Worm (Caenorhabditis elegans): Measurements from ENCODE around the gene ztf-22.

Gene ztf-22

DNA sequence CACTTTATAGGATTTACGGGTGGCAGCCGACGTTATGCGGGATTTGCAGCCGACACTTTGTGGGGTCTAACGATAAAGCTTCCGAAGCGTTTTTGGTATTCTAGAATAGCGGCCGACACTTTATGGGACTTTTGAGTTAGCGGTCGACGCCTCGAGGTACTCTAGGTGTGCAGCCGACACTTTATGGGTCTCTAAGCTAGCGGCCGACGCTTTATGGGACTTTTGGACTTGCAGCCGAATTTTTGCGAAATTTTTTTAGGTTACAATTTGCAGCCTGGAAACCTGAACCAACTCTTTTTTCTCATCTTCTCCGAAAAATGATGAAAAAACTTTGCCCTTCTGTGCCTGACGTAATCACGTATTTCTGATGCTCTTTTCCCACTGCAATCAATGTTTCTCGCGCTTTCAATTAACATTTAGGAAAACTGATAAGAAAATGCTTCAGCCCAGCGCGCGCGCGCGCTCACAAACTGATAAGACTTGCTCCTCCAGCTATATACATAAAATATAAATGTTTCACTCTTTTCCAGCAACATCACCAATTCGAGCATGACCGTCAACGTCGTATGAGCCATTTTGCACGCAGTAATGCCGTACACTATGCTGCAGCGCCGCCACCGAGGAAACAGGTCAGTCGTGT, 13.7 kb upstream of the ztf-22 start (continued):
- no peak for TF ChIP-seq T26A8.4 (GFP tag; IDR thresholded peaks at IDR 0.05)
- no peak for TF ChIP-seq ceh-62 (tag; optimal IDR thresholded peaks at IDR 0.05)
- TF ChIP-seq ceh-82 (tag; optimal IDR thresholded peaks at IDR 0.05) = no peak
- TF ChIP-seq ceh-28 (tag; optimal IDR thresholded peaks at IDR 0.05) = no peak
- no peak for TF ChIP-seq zip-11 (GFP tag; IDR thresholded peaks at IDR 0.05)
- peak; percentile 69 for TF ChIP-seq hlh-30 (tag; optimal IDR thresholded peaks at IDR 0.05; ENCODE audit: insufficient read depth)
- no peak for TF ChIP-seq egl-27 (tag; optimal IDR thresholded peaks at IDR 0.05)
- TF ChIP-seq ceh-20 (GFP tag; IDR thresholded peaks at IDR 0.05) = no peak
- peak in 1 of 2 experiments; percentile 27 for TF ChIP-seq hif-1 (tag; optimal IDR thresholded peaks at IDR 0.05)
- no peak for TF ChIP-seq dpl-1 (GFP tag; optimal IDR thresholded peaks at IDR 0.05)
- TF ChIP-seq ceh-32 (tag; optimal IDR thresholded peaks at IDR 0.05; ENCODE audit: poor library complexity) = no peak

DNA sequence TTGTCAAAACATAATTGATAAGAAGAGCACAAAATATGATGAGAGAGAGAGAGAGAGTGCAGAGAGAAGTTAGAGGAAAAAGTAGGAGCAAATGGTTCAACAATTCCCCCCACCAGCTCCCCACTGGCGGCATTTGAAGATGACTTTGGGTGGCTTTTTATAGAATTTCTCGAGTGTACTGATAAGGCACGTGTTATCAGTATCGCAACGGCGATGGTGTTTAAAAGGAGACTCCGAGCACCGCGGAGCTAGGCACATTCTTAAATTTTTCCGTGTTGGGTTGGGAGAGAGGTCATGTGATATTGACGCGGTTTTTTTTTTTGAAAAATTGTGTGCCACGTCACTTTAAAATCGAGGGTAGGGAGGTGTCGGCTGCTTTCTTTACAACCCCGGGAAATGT, 12.9 kb upstream of the ztf-22 start:
- TF ChIP-seq arid-1 (GFP tag; conservative IDR thresholded peaks at IDR 0.05) = no peak
- no peak for TF ChIP-seq ztf-11 (tag; optimal IDR thresholded peaks at IDR 0.05)
- TF ChIP-seq sdz-12 (GFP tag; optimal IDR thresholded peaks at IDR 0.05) = no peak
- TF ChIP-seq D1046.2 (GFP tag; IDR thresholded peaks at IDR 0.05) = no peak
- TF ChIP-seq unc-62 (GFP tag; optimal IDR thresholded peaks at IDR 0.05 in 1 of 2) = no peak
- TF ChIP-seq unc-62 (tag; optimal IDR thresholded peaks at IDR 0.05) = no peak
- TF ChIP-seq zfp-3 (GFP tag; conservative IDR thresholded peaks at IDR 0.05) = no peak
- no peak for TF ChIP-seq nhr-111 (GFP tag; optimal IDR thresholded peaks at IDR 0.05)
- TF ChIP-seq lin-39 (tag; optimal IDR thresholded peaks at IDR 0.05) = no peak
- no peak for TF ChIP-seq nhr-6 (tag; optimal IDR thresholded peaks at IDR 0.05)
- no peak for TF ChIP-seq zfp-2 (tag; optimal IDR thresholded peaks at IDR 0.05)
- no peak for TF ChIP-seq madf-9 (GFP tag; conservative IDR thresholded peaks at IDR 0.05)
- no peak for TF ChIP-seq aha-1 (tag)
- TF ChIP-seq mxl-3 (GFP tag; optimal IDR thresholded peaks at IDR 0.05) = peak; percentile 43
- TF ChIP-seq lsy-2 (tag; optimal IDR thresholded peaks at IDR 0.05) = no peak
- no peak for TF ChIP-seq lim-7 (GFP tag; IDR thresholded peaks at IDR 0.05)
- TF ChIP-seq hlh-30 (tag; optimal IDR thresholded peaks at IDR 0.05; ENCODE audit: insufficient read depth) = peak; percentile 82
- TF ChIP-seq pha-4 (GFP tag; IDR thresholded peaks at IDR 0.05) = 0 out of 2 replicates have a peak, but pooled peaks have one; percentile 49
- no peak for TF ChIP-seq pha-4 (tag; optimal IDR thresholded peaks at IDR 0.05)
- TF ChIP-seq zag-1 (tag; optimal IDR thresholded peaks at IDR 0.05) = no peak
- no peak for TF ChIP-seq Y105C5A.15 (GFP tag; IDR thresholded peaks at IDR 0.05)
- TF ChIP-seq nhr-28 (tag; optimal IDR thresholded peaks at IDR 0.05) = peak; percentile 88
- no peak for TF ChIP-seq spr-1 (tag; optimal IDR thresholded peaks at IDR 0.05)
- TF ChIP-seq ceh-28 (tag; optimal IDR thresholded peaks at IDR 0.05) = no peak
- no peak for TF ChIP-seq nhr-25 (tag; optimal IDR thresholded peaks at IDR 0.05; ENCODE audit: borderline replicate concordance, insufficient read depth)
- no peak for TF ChIP-seq jun-1 (tag; optimal IDR thresholded peaks at IDR 0.05)
- TF ChIP-seq T26A8.4 (GFP tag; IDR thresholded peaks at IDR 0.05) = no peak
- no peak for TF ChIP-seq tra-1 (GFP tag; IDR thresholded peaks at IDR 0.05)
- TF ChIP-seq R02D3.7 (tag; optimal IDR thresholded peaks at IDR 0.05) = no peak
- TF ChIP-seq nhr-11 (tag; optimal IDR thresholded peaks at IDR 0.05) = no peak
- TF ChIP-seq nhr-10 (tag; optimal IDR thresholded peaks at IDR 0.05) = peak; percentile 84
- TF ChIP-seq ceh-44 (GFP tag; IDR thresholded peaks at IDR 0.05) = no peak
- peak; percentile 70 for TF ChIP-seq nhr-102 (tag; optimal IDR thresholded peaks at IDR 0.05)
- no peak for TF ChIP-seq egl-27 (tag; optimal IDR thresholded peaks at IDR 0.05)
- no peak for TF ChIP-seq rbr-2 (tag; optimal IDR thresholded peaks at IDR 0.05)
- TF ChIP-seq F10B5.3 (tag; optimal IDR thresholded peaks at IDR 0.05) = no peak
- TF ChIP-seq mes-2 (tag; optimal IDR thresholded peaks at IDR 0.05; ENCODE audit: poor library complexity, severe bottlenecking) = peak; percentile 50
- TF ChIP-seq lin-29 (GFP tag; IDR thresholded peaks at IDR 0.05) = no peak
- no peak for TF ChIP-seq cey-2 (tag; optimal IDR thresholded peaks at IDR 0.05; ENCODE audit: borderline replicate concordance, insufficient read depth)
- TF ChIP-seq lin-15B (tag; optimal IDR thresholded peaks at IDR 0.05) = no peak
- TF ChIP-seq skn-1 (tag; optimal IDR thresholded peaks at IDR 0.05) = no peak
- TF ChIP-seq nhr-41 (GFP tag; IDR thresholded peaks at IDR 0.05) = no peak; the same call in 1 of the 2 replicates

All from whole organism, L4 larva.